Worm (Caenorhabditis elegans) whole organism, late embryonic: Measurements from ENCODE around the gene Y32G9A.3.

ENCODE experiments used
- F13H6.1 ChIP-seq: sonication (generic microtip); optimal IDR thresholded peaks from 2 replicates; lab custom pipeline; 2016; ENCODE audit warnings: missing genetic modification characterization, missing compliant biosample characterization
- ceh-19 ChIP-seq: fragments of 200-800 bp; sonication (Bioruptor generic); optimal IDR thresholded peaks from 2 replicates; lab custom pipeline; 2018; ENCODE audit warnings: mild to moderate bottlenecking, missing genetic modification characterization, missing compliant biosample characterization
- ceh-45 ChIP-seq: fragments of 200-800 bp; sonication (Bioruptor generic); IDR thresholded peaks from 2 replicates; pipeline ENCODE4 v1.3.6; 2022; ENCODE audit warnings: missing genetic modification reagents, missing genetic modification characterization, missing compliant biosample characterization
- ceh-6 ChIP-seq: fragments of 200-800 bp; sonication (Bioruptor generic); optimal IDR thresholded peaks from 2 replicates; lab custom pipeline; 2018; ENCODE audit warnings: mild to moderate bottlenecking, missing genetic modification characterization, missing compliant biosample characterization
- fkh-10 ChIP-seq: fragments of 150-350 bp; optimal IDR thresholded peaks from 2 replicates; lab custom pipeline; 2014; ENCODE audit warnings: missing biosample characterization, missing genetic modification reagents, missing genetic modification characterization
- hlh-15 ChIP-seq: sonication (generic microtip); optimal IDR thresholded peaks from 2 replicates; lab custom pipeline; 2016; ENCODE audit warnings: missing genetic modification characterization, missing compliant biosample characterization
- lin-11 ChIP-seq: fragments of 200-800 bp; sonication (Bioruptor generic); optimal IDR thresholded peaks from 2 replicates; lab custom pipeline; 2018; ENCODE audit warnings: mild to moderate bottlenecking, missing genetic modification characterization, missing compliant biosample characterization
- nhr-232 ChIP-seq: sonication (generic microtip); optimal IDR thresholded peaks from 2 replicates; lab custom pipeline; 2016; ENCODE audit warnings: missing genetic modification characterization, missing compliant biosample characterization

Gene Y32G9A.3

DNA sequence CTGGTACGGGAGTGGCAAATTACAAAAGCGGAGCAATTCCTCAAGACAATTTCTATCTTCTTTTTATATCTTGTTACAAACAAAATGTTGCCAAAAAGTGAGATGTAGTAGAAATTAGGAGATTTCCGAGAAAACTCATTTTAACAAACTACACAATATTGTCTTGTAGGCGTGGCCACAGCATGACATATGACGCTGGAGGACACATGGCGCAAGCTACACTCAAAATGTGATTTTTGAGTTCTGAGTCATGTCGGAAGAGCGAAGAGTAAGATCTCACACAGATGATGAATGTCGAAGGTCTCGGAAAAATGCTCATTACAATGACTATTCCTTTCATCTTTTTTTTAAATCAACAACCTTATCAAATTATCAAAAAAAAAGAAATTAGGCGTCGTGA lies 50.3 kb downstream of the Y32G9A.3 start, which contains the start of gene Y40B10B.1:
Y40B10B.1 (minus strand) TSS at position 101 of the 400 bp plus-strand sequence.
- TF ChIP-seq ceh-6 (GFP tag; lab: Kevin White, UChicago), result no peak
- no peak for TF ChIP-seq F13H6.1 (tag; lab: Kevin White, UChicago)
- no peak for TF ChIP-seq ceh-19 (GFP tag; lab: Kevin White, UChicago)
- TF ChIP-seq fkh-10 (GFP tag; lab: Kevin White, UChicago), result no peak
- no peak for TF ChIP-seq hlh-15 (tag; lab: Kevin White, UChicago)
- no peak for TF ChIP-seq lin-11 (tag; lab: Kevin White, UChicago)
- no peak for TF ChIP-seq nhr-232 (tag; lab: Kevin White, UChicago)
- TF ChIP-seq ceh-45, result no peak
